Comparison of ENCODE assay signal across 1 fruit fly cellular context in genomic region chr2L:6356686-6357362, dm6.
TF ChIP-seq lines count a peak whose summit lies in the region.

No protein-coding gene starts in this region.

TF ChIP-seq in whole organism, embryonic, 481 proteins besides CTCF, POLR2A, EP300 and RAD21 (continued from another document):
- TF ChIP-seq wor (GFP tag; IDR thresholded peaks at IDR 0.05; lab: Robert Waterston, UW): no peak
- no peak for TF ChIP-seq CG11085 (GFP tag; IDR thresholded peaks at IDR 0.05; lab: Robert Waterston, UW)
- peak; percentile 2 for TF ChIP-seq Ssrp (tag; optimal IDR thresholded peaks at IDR 0.05; lab: Kevin White, UChicago)
- no peak for TF ChIP-seq Deaf1 (tag; optimal IDR thresholded peaks at IDR 0.05; lab: Kevin White, UChicago)
- peak; percentile 28 for TF ChIP-seq slbo (GFP tag; IDR thresholded peaks at IDR 0.05; lab: Robert Waterston, UW)
- no peak for TF ChIP-seq hkb (optimal IDR thresholded peaks at IDR 0.05; lab: Kevin White, UChicago)
- TF ChIP-seq hkb (GFP tag; IDR thresholded peaks at IDR 0.05; lab: Robert Waterston, UW): peak; percentile 38; the same call in 1 of the 2 replicates
- TF ChIP-seq CG8089 (GFP tag; optimal IDR thresholded peaks at IDR 0.05; lab: Kevin White, UChicago): no peak
- TF ChIP-seq gsb-n (tag; optimal IDR thresholded peaks at IDR 0.05; lab: Kevin White, UChicago): peak; percentile 28
- no peak for TF ChIP-seq CG1792 (GFP tag; optimal IDR thresholded peaks at IDR 0.05; lab: Kevin White, UChicago)
- TF ChIP-seq CG3726 (GFP tag; IDR thresholded peaks at IDR 0.05; lab: Robert Waterston, UW): no peak
- no peak for TF ChIP-seq pho (GFP tag; optimal IDR thresholded peaks at IDR 0.05; lab: Kevin White, UChicago)
- TF ChIP-seq CG31365 (tag; optimal IDR thresholded peaks at IDR 0.05; lab: Kevin White, UChicago): no peak
- peak; percentile 63 for TF ChIP-seq CG4424 (GFP tag; optimal IDR thresholded peaks at IDR 0.05; lab: Kevin White, UChicago)
- TF ChIP-seq gfzf (GFP tag; optimal IDR thresholded peaks at IDR 0.05; lab: Kevin White, UChicago): no peak
- peak; percentile 65 for TF ChIP-seq CG15601 (tag; optimal IDR thresholded peaks at IDR 0.05; lab: Kevin White, UChicago)
- no peak for TF ChIP-seq Rx (GFP tag; IDR thresholded peaks at IDR 0.05; lab: Robert Waterston, UW)
- peak; percentile 51 for TF ChIP-seq mirr (GFP tag; optimal IDR thresholded peaks at IDR 0.05; lab: Kevin White, UChicago)
- peak; percentile 53 for TF ChIP-seq Sox102F (GFP tag; optimal IDR thresholded peaks at IDR 0.05; lab: Kevin White, UChicago)
- TF ChIP-seq gt (GFP tag; IDR thresholded peaks at IDR 0.05; lab: Robert Waterston, UW): no peak
- TF ChIP-seq CG18619 (GFP tag; optimal IDR thresholded peaks at IDR 0.05; lab: Kevin White, UChicago): no peak
- TF ChIP-seq trem (tag; optimal IDR thresholded peaks at IDR 0.05; lab: Kevin White, UChicago): peak; percentile 46
- TF ChIP-seq CG15011 (GFP tag; optimal IDR thresholded peaks at IDR 0.05; lab: Kevin White, UChicago): no peak
- no peak for TF ChIP-seq Lpt (GFP tag; optimal IDR thresholded peaks at IDR 0.05; lab: Kevin White, UChicago)
- no peak for TF ChIP-seq ATbp (GFP tag; optimal IDR thresholded peaks at IDR 0.05; lab: Kevin White, UChicago)
- TF ChIP-seq repo (GFP tag; optimal IDR thresholded peaks at IDR 0.05; lab: Kevin White, UChicago): no peak
- peak; percentile 61 for TF ChIP-seq sob (GFP tag; IDR thresholded peaks at IDR 0.05; lab: Robert Waterston, UW)
- peak; percentile 22 for TF ChIP-seq Nf-YC (tag; optimal IDR thresholded peaks at IDR 0.05; lab: Kevin White, UChicago)
- no peak for TF ChIP-seq CG17568 (GFP tag; optimal IDR thresholded peaks at IDR 0.05; lab: Kevin White, UChicago)
- TF ChIP-seq crol (GFP tag; IDR thresholded peaks at IDR 0.05; lab: Robert Waterston, UW): no peak
- TF ChIP-seq CG10267 (tag; optimal IDR thresholded peaks at IDR 0.05; lab: Kevin White, UChicago): peak; percentile 58
- no peak for TF ChIP-seq CG4282 (GFP tag; optimal IDR thresholded peaks at IDR 0.05; lab: Kevin White, UChicago)
- TF ChIP-seq H2.0 (GFP tag; IDR thresholded peaks at IDR 0.05; lab: Robert Waterston, UW): peak; percentile 24; the same call in 1 of the 2 replicates
- peak; percentile 65 for TF ChIP-seq MTF-1 (GFP tag; optimal IDR thresholded peaks at IDR 0.05; lab: Kevin White, UChicago; ENCODE audit: borderline replicate concordance)
- TF ChIP-seq CG31224 (GFP tag; IDR thresholded peaks at IDR 0.05; lab: Robert Waterston, UW): no peak
- no peak for TF ChIP-seq prd (optimal IDR thresholded peaks at IDR 0.05; lab: Kevin White, UChicago)
- TF ChIP-seq prd (GFP tag; IDR thresholded peaks at IDR 0.05; lab: Robert Waterston, UW): no peak
- TF ChIP-seq BtbVII (GFP tag; optimal IDR thresholded peaks at IDR 0.05; lab: Kevin White, UChicago): no peak
- peak in 1 of 3 experiments; percentile 15 for TF ChIP-seq lola (GFP tag; optimal IDR thresholded peaks at IDR 0.05; lab: Kevin White, UChicago)
- TF ChIP-seq CG14014 (GFP tag; IDR thresholded peaks at IDR 0.05; lab: Robert Waterston, UW): no peak
- TF ChIP-seq bigmax (GFP tag; optimal IDR thresholded peaks at IDR 0.05; lab: Kevin White, UChicago): no peak
- peak; percentile 4 for TF ChIP-seq CG10209 (GFP tag; optimal IDR thresholded peaks at IDR 0.05; lab: Kevin White, UChicago)
- peak; percentile 1 for TF ChIP-seq CG13775 (GFP tag; optimal IDR thresholded peaks at IDR 0.05; lab: Kevin White, UChicago)
- TF ChIP-seq CG18011 (GFP tag; optimal IDR thresholded peaks at IDR 0.05; lab: Kevin White, UChicago): no peak
- TF ChIP-seq chif (GFP tag; optimal IDR thresholded peaks at IDR 0.05; lab: Kevin White, UChicago): peak in 1 of 2 experiments; percentile 31
- no peak for TF ChIP-seq eve (GFP tag; optimal IDR thresholded peaks at IDR 0.05; lab: Kevin White, UChicago)
- TF ChIP-seq chm (GFP tag; IDR thresholded peaks at IDR 0.05; lab: Robert Waterston, UW): no peak
- TF ChIP-seq ind (GFP tag; optimal IDR thresholded peaks at IDR 0.05; lab: Kevin White, UChicago): peak; percentile 34
- TF ChIP-seq tx (GFP tag; optimal IDR thresholded peaks at IDR 0.05; lab: Kevin White, UChicago): no peak
- TF ChIP-seq Bdp1 (GFP tag; optimal IDR thresholded peaks at IDR 0.05; lab: Kevin White, UChicago): no peak
- TF ChIP-seq ems (GFP tag; optimal IDR thresholded peaks at IDR 0.05; lab: Kevin White, UChicago): no peak
- no peak; the same call in 1 of the 2 replicates for TF ChIP-seq CG8765 (GFP tag; IDR thresholded peaks at IDR 0.05; lab: Robert Waterston, UW)
- no peak for TF ChIP-seq salm (tag; optimal IDR thresholded peaks at IDR 0.05; lab: Kevin White, UChicago)
- TF ChIP-seq dysf (GFP tag; IDR thresholded peaks at IDR 0.05; lab: Robert Waterston, UW): 0 out of 3 replicates have a peak, but pooled peaks have one; percentile 4
- TF ChIP-seq dati (GFP tag; IDR thresholded peaks at IDR 0.05; lab: Robert Waterston, UW): no peak
- TF ChIP-seq CG1024 (GFP tag; IDR thresholded peaks at IDR 0.05; lab: Robert Waterston, UW): peak; percentile 55; the same call in 1 of the 2 replicates
- TF ChIP-seq ttk (GFP tag; IDR thresholded peaks at IDR 0.05; lab: Robert Waterston, UW): no peak
- TF ChIP-seq HmgD (GFP tag; optimal IDR thresholded peaks at IDR 0.05; lab: Kevin White, UChicago): no peak
- TF ChIP-seq ash1 (GFP tag; optimal IDR thresholded peaks at IDR 0.05; lab: Kevin White, UChicago): no peak
- TF ChIP-seq caup (GFP tag; optimal IDR thresholded peaks at IDR 0.05; lab: Kevin White, UChicago; ENCODE audit: severe bottlenecking): peak; percentile 56
- TF ChIP-seq lab (GFP tag; optimal IDR thresholded peaks at IDR 0.05; lab: Kevin White, UChicago): peak; percentile 68
- TF ChIP-seq CG2129 (GFP tag; IDR thresholded peaks at IDR 0.05; lab: Robert Waterston, UW; ENCODE audit: partially characterized antibody): no peak
- TF ChIP-seq tna (GFP tag; IDR thresholded peaks at IDR 0.05; lab: Robert Waterston, UW; ENCODE audit: partially characterized antibody): no peak
- peak; percentile 6 for TF ChIP-seq wek (GFP tag; optimal IDR thresholded peaks at IDR 0.05; lab: Kevin White, UChicago)
- TF ChIP-seq Ets97D (GFP tag; optimal IDR thresholded peaks at IDR 0.05; lab: Kevin White, UChicago): no peak
- no peak for TF ChIP-seq Neu2 (GFP tag; optimal IDR thresholded peaks at IDR 0.05; lab: Kevin White, UChicago; ENCODE audit: borderline replicate concordance)
- peak; percentile 32 for TF ChIP-seq CG12219 (GFP tag; optimal IDR thresholded peaks at IDR 0.05; lab: Kevin White, UChicago)
- no peak for TF ChIP-seq CG9609 (GFP tag; optimal IDR thresholded peaks at IDR 0.05; lab: Kevin White, UChicago)
- peak; percentile 2 for TF ChIP-seq CG31388 (GFP tag; optimal IDR thresholded peaks at IDR 0.05; lab: Kevin White, UChicago)
- TF ChIP-seq Ets65A (GFP tag; lab: Kevin White, UChicago): peak; percentile 82
- TF ChIP-seq Abd-B (GFP tag; optimal IDR thresholded peaks at IDR 0.05; lab: Kevin White, UChicago): no peak
- TF ChIP-seq crp (GFP tag; optimal IDR thresholded peaks at IDR 0.05; lab: Kevin White, UChicago): no peak
- TF ChIP-seq CG17802 (tag; optimal IDR thresholded peaks at IDR 0.05; lab: Kevin White, UChicago): peak; percentile 60
- TF ChIP-seq CG17186 (GFP tag; optimal IDR thresholded peaks at IDR 0.05; lab: Kevin White, UChicago): no peak
- TF ChIP-seq shn (GFP tag; optimal IDR thresholded peaks at IDR 0.05; lab: Kevin White, UChicago): no peak
- TF ChIP-seq en (GFP tag; optimal IDR thresholded peaks at IDR 0.05; lab: Kevin White, UChicago): peak; percentile 43
- peak; percentile 73 for TF ChIP-seq CG3995 (GFP tag; optimal IDR thresholded peaks at IDR 0.05; lab: Kevin White, UChicago)
- TF ChIP-seq gro (GFP tag; optimal IDR thresholded peaks at IDR 0.05; lab: Kevin White, UChicago): no peak
- TF ChIP-seq CG16779 (GFP tag; IDR thresholded peaks at IDR 0.05; lab: Robert Waterston, UW): no peak
- no peak for TF ChIP-seq CG13287 (GFP tag; IDR thresholded peaks at IDR 0.05; lab: Robert Waterston, UW; ENCODE audit: partially characterized antibody)
- peak; percentile 26 for TF ChIP-seq Antp (GFP tag; optimal IDR thresholded peaks at IDR 0.05; lab: Kevin White, UChicago)
- no peak for TF ChIP-seq zfh2 (GFP tag; optimal IDR thresholded peaks at IDR 0.05; lab: Kevin White, UChicago)
- TF ChIP-seq CG11504 (tag; optimal IDR thresholded peaks at IDR 0.05; lab: Kevin White, UChicago): peak; percentile 72
- TF ChIP-seq ftz-f1 (GFP tag; optimal IDR thresholded peaks at IDR 0.05; lab: Kevin White, UChicago): no peak
- TF ChIP-seq Fer1 (GFP tag; optimal IDR thresholded peaks at IDR 0.05; lab: Kevin White, UChicago): peak; percentile 72
- TF ChIP-seq CG18599 (GFP tag; optimal IDR thresholded peaks at IDR 0.05; lab: Kevin White, UChicago): peak; percentile 52
- peak; percentile 51 for TF ChIP-seq HLHmδ (GFP tag; optimal IDR thresholded peaks at IDR 0.05; lab: Kevin White, UChicago)
- TF ChIP-seq Tbp (GFP tag; optimal IDR thresholded peaks at IDR 0.05; lab: Kevin White, UChicago): no peak
- TF ChIP-seq CG12071 (GFP tag; optimal IDR thresholded peaks at IDR 0.05; lab: Kevin White, UChicago): peak; percentile 24
- TF ChIP-seq Mrtf (GFP tag; IDR thresholded peaks at IDR 0.05; lab: Robert Waterston, UW): peak; percentile 22; the same call in 1 of the 3 replicates
- TF ChIP-seq CG15269 (tag; optimal IDR thresholded peaks at IDR 0.05; lab: Kevin White, UChicago): peak; percentile 28
- no peak for TF ChIP-seq CG11560 (tag; IDR thresholded peaks at IDR 0.05; lab: Robert Waterston, UW)
- no peak for TF ChIP-seq hth (optimal IDR thresholded peaks at IDR 0.05; lab: Kevin White, UChicago)
- no peak for TF ChIP-seq CG34376 (GFP tag; optimal IDR thresholded peaks at IDR 0.05; lab: Kevin White, UChicago)
- TF ChIP-seq wdn (GFP tag; IDR thresholded peaks at IDR 0.05; lab: Robert Waterston, UW): 0 out of 2 replicates have a peak, but pooled peaks have one; percentile 6
- no peak for TF ChIP-seq CG11398 (GFP tag; optimal IDR thresholded peaks at IDR 0.05; lab: Kevin White, UChicago)
- TF ChIP-seq CG4360 (GFP tag; IDR thresholded peaks at IDR 0.05; lab: Robert Waterston, UW): no peak
- no peak for TF ChIP-seq gcm2 (GFP tag; optimal IDR thresholded peaks at IDR 0.05; lab: Kevin White, UChicago)
- TF ChIP-seq nau (GFP tag; optimal IDR thresholded peaks at IDR 0.05; lab: Kevin White, UChicago): peak; percentile 32
- TF ChIP-seq CG5953 (GFP tag; IDR thresholded peaks at IDR 0.05; lab: Robert Waterston, UW): no peak
- no peak for TF ChIP-seq CG12391 (tag; optimal IDR thresholded peaks at IDR 0.05; lab: Kevin White, UChicago)
- no peak for TF ChIP-seq CG17385 (GFP tag; optimal IDR thresholded peaks at IDR 0.05; lab: Kevin White, UChicago)
- no peak for TF ChIP-seq pzg (GFP tag; optimal IDR thresholded peaks at IDR 0.05; lab: Kevin White, UChicago)
- no peak for TF ChIP-seq CrebB (tag; optimal IDR thresholded peaks at IDR 0.05; lab: Kevin White, UChicago)
- TF ChIP-seq GATAe (GFP tag; conservative IDR thresholded peaks at IDR 0.05; lab: Robert Waterston, UW): no peak
- TF ChIP-seq CG8388 (GFP tag; optimal IDR thresholded peaks at IDR 0.05; lab: Kevin White, UChicago): no peak
- TF ChIP-seq slou (GFP tag; optimal IDR thresholded peaks at IDR 0.05; lab: Kevin White, UChicago): no peak
- no peak for TF ChIP-seq CG34224 (GFP tag; IDR thresholded peaks at IDR 0.05; lab: Robert Waterston, UW; ENCODE audit: partially characterized antibody)
- no peak for TF ChIP-seq jing (GFP tag; optimal IDR thresholded peaks at IDR 0.05; lab: Kevin White, UChicago)
- no peak for TF ChIP-seq Gsc (GFP tag; IDR thresholded peaks at IDR 0.05; lab: Robert Waterston, UW)
- no peak for TF ChIP-seq Doc3 (GFP tag; IDR thresholded peaks at IDR 0.05; lab: Robert Waterston, UW; ENCODE audit: partially characterized antibody)
- 0 out of 2 replicates have a peak, but pooled peaks have one; percentile 4 for TF ChIP-seq bowl (GFP tag; IDR thresholded peaks at IDR 0.05; lab: Robert Waterston, UW)
- peak; percentile 51; the same call in 1 of the 2 replicates for TF ChIP-seq stc (GFP tag; IDR thresholded peaks at IDR 0.05; lab: Robert Waterston, UW)
- TF ChIP-seq jumu (GFP tag; optimal IDR thresholded peaks at IDR 0.05; lab: Kevin White, UChicago): no peak
- peak; percentile 70 for TF ChIP-seq Bgb (GFP tag; IDR thresholded peaks at IDR 0.05; lab: Robert Waterston, UW; ENCODE audit: partially characterized antibody)
- peak; percentile 33 for TF ChIP-seq kah (GFP tag; optimal IDR thresholded peaks at IDR 0.05; lab: Kevin White, UChicago)
- no peak for TF ChIP-seq Doc2 (GFP tag; IDR thresholded peaks at IDR 0.05; lab: Robert Waterston, UW)
- no peak for TF ChIP-seq CkIIα-i1 (GFP tag; IDR thresholded peaks at IDR 0.05; lab: Robert Waterston, UW)
- TF ChIP-seq H15 (GFP tag; IDR thresholded peaks at IDR 0.05; lab: Robert Waterston, UW): 0 out of 3 replicates have a peak, but pooled peaks have one; percentile 42
- TF ChIP-seq slp2 (GFP tag; optimal IDR thresholded peaks at IDR 0.05; lab: Kevin White, UChicago): no peak
- no peak for TF ChIP-seq Dp (GFP tag; optimal IDR thresholded peaks at IDR 0.05; lab: Kevin White, UChicago)
- no peak for TF ChIP-seq aop (GFP tag; IDR thresholded peaks at IDR 0.05; lab: Robert Waterston, UW)
- no peak for TF ChIP-seq kni (GFP tag; optimal IDR thresholded peaks at IDR 0.05; lab: Kevin White, UChicago)
- no peak for TF ChIP-seq crc (GFP tag; optimal IDR thresholded peaks at IDR 0.05; lab: Kevin White, UChicago)
- no peak for TF ChIP-seq chn (GFP tag; optimal IDR thresholded peaks at IDR 0.05; lab: Kevin White, UChicago)
- no peak for TF ChIP-seq CG3838 (GFP tag; optimal IDR thresholded peaks at IDR 0.05; lab: Kevin White, UChicago)
- TF ChIP-seq ab (GFP tag; optimal IDR thresholded peaks at IDR 0.05; lab: Kevin White, UChicago): no peak
- TF ChIP-seq Dfd (GFP tag; optimal IDR thresholded peaks at IDR 0.05; lab: Kevin White, UChicago): no peak
- TF ChIP-seq CG7271 (tag; optimal IDR thresholded peaks at IDR 0.05; lab: Kevin White, UChicago): peak; percentile 42
